Worm (Caenorhabditis elegans) whole organism, young adult: ENCODE measurements around the gene C01G5.9.
A peak's percentile ranks its signal among the peaks of the same experiment; 100 is the strongest.
"Not testable (repeated sequence)": the region's sequence is repeated elsewhere in the genome, so short reads cannot be mapped to it uniquely, and the experiment has no call there.

Experiments used
- B0336.3 ChIP-seq: fragments of 200-800 bp; sonication (Bioruptor generic); IDR thresholded peaks from 2 replicates; pipeline ENCODE4 v1.3.6; 2022; ENCODE audit warnings: missing genetic modification characterization, missing compliant biosample characterization
- C17E4.6 ChIP-seq: fragments of 200-800 bp; sonication (Bioruptor generic); IDR thresholded peaks from 2 replicates; pipeline ENCODE4 v1.3.6; 2022; ENCODE audit warnings: missing genetic modification reagents, missing genetic modification characterization, missing compliant biosample characterization
- T07F8.4 ChIP-seq: sonication (generic microtip); optimal IDR thresholded peaks from 2 replicates; lab custom pipeline; 2016; ENCODE audit warnings: mild to moderate bottlenecking, missing genetic modification characterization, moderate library complexity, missing compliant biosample characterization
- T26A5.8 ChIP-seq: sonication (generic microtip); optimal IDR thresholded peaks from 2 replicates; lab custom pipeline; 2016; ENCODE audit warnings: missing genetic modification characterization, missing compliant biosample characterization
- Y53G8AR.9 ChIP-seq: fragments of 200-800 bp; sonication (Bioruptor generic); conservative IDR thresholded peaks from 2 replicates; pipeline ENCODE4 v1.3.6; 2022; ENCODE audit warnings: missing genetic modification reagents, missing genetic modification characterization, missing compliant biosample characterization
- Y95B8A.8 ChIP-seq: fragments of 200-800 bp; sonication (Bioruptor generic); IDR thresholded peaks from 2 replicates; pipeline ENCODE4 v1.3.6; 2022; ENCODE audit warnings: missing genetic modification reagents, missing genetic modification characterization, missing compliant biosample characterization
- aptf-2 ChIP-seq: fragments of 200-800 bp; sonication (Bioruptor generic); conservative IDR thresholded peaks from 2 replicates; pipeline ENCODE4 v1.3.6; 2022; ENCODE audit warnings: missing genetic modification reagents, missing genetic modification characterization, missing compliant biosample characterization
- athp-1 ChIP-seq: sonication (generic microtip); optimal IDR thresholded peaks from 2 replicates; lab custom pipeline; 2017; ENCODE audit warnings: mild to moderate bottlenecking, missing genetic modification characterization, missing compliant biosample characterization
- attf-3 ChIP-seq: fragments of 200-800 bp; sonication (Bioruptor generic); conservative IDR thresholded peaks from 2 replicates; pipeline ENCODE4 v1.3.6; 2022; ENCODE audit warnings: missing genetic modification reagents, missing genetic modification characterization, missing compliant biosample characterization
- attf-5 ChIP-seq: fragments of 200-800 bp; sonication (Bioruptor generic); optimal IDR thresholded peaks from 2 replicates; lab custom pipeline; 2018; ENCODE audit warnings: mild to moderate bottlenecking, missing genetic modification characterization, missing compliant biosample characterization
- bed-1 ChIP-seq: fragments of 200-800 bp; sonication (Bioruptor generic); IDR thresholded peaks from 2 replicates; pipeline ENCODE4 v1.3.6; 2022; ENCODE audit warnings: missing genetic modification reagents, missing genetic modification characterization, missing compliant biosample characterization
- cebp-1 ChIP-seq, 2 experiments: fragments of 200-800 bp in 1 of 2; sonication (Bioruptor generic) in 1 of 2; sonication (generic microtip) in 1 of 2; IDR thresholded peaks in 1 of 2; optimal IDR thresholded peaks in 1 of 2; 2 replicates each; pipeline versions ENCODE4 v1.3.6 to Lab custom; 2017 to 2022; ENCODE audit warnings: missing compliant biosample characterization in 2 of 2, missing genetic modification characterization in 2 of 2, mild to moderate bottlenecking in 1 of 2, missing genetic modification reagents in 1 of 2, moderate library complexity in 1 of 2
- ceh-27 ChIP-seq: fragments of 200-800 bp; sonication (Bioruptor generic); optimal IDR thresholded peaks from 2 replicates; lab custom pipeline; 2018; ENCODE audit warnings: mild to moderate bottlenecking, missing genetic modification characterization, moderate library complexity, missing compliant biosample characterization
- ceh-58 ChIP-seq: fragments of 200-800 bp; sonication (Bioruptor generic); IDR thresholded peaks from 2 replicates; pipeline ENCODE4 v1.3.6; 2022; ENCODE audit warnings: missing genetic modification characterization, missing compliant biosample characterization
- ceh-91 ChIP-seq: fragments of 200-800 bp; sonication (Bioruptor generic); IDR thresholded peaks from 2 replicates; pipeline ENCODE4 v1.3.6; 2022; ENCODE audit warnings: missing genetic modification reagents, missing genetic modification characterization, missing compliant biosample characterization
- egrh-3 ChIP-seq: fragments of 200-800 bp; sonication (Bioruptor generic); IDR thresholded peaks from 2 replicates; pipeline ENCODE4 v1.3.6; 2022; ENCODE audit warnings: missing genetic modification reagents, missing genetic modification characterization, missing compliant biosample characterization
- hmg-1.2 ChIP-seq: fragments of 200-800 bp; sonication (Bioruptor generic); IDR thresholded peaks from 2 replicates; pipeline ENCODE4 v1.3.6; 2022; ENCODE audit warnings: missing genetic modification reagents, missing genetic modification characterization, missing compliant biosample characterization
- hsf-1 ChIP-seq: fragments of 200-800 bp; sonication (Bioruptor generic); IDR thresholded peaks from 2 replicates; pipeline ENCODE4 v1.3.6; 2022; ENCODE audit warnings: missing genetic modification reagents, missing genetic modification characterization, missing compliant biosample characterization
- lag-1 ChIP-seq: fragments of 200-800 bp; sonication (Bioruptor generic); IDR thresholded peaks from 2 replicates; pipeline ENCODE4 v1.3.6; 2022; ENCODE audit warnings: missing genetic modification reagents, missing genetic modification characterization, missing compliant biosample characterization
- let-526 ChIP-seq: fragments of 200-800 bp; sonication (Bioruptor generic); IDR thresholded peaks from 2 replicates; pipeline ENCODE4 v1.3.6; 2022; ENCODE audit warnings: missing genetic modification reagents, missing genetic modification characterization, missing compliant biosample characterization
- lir-1 ChIP-seq: fragments of 200-800 bp; sonication (Bioruptor generic); conservative IDR thresholded peaks from 2 replicates; pipeline ENCODE4 v1.3.6; 2022; ENCODE audit warnings: missing genetic modification reagents, missing genetic modification characterization, missing compliant biosample characterization
- lsy-27 ChIP-seq: sonication (generic microtip); optimal IDR thresholded peaks from 2 replicates; lab custom pipeline; 2017; ENCODE audit warnings: missing genetic modification characterization, mild to moderate bottlenecking, missing compliant biosample characterization, antibody characterized with exemption, missing genotype, borderline replicate concordance; ENCODE audit not compliant: insufficient read depth
- madf-6 ChIP-seq: fragments of 200-800 bp; sonication (Bioruptor generic); IDR thresholded peaks from 2 replicates; pipeline ENCODE4 v1.3.6; 2022; ENCODE audit warnings: missing genetic modification reagents, missing genetic modification characterization, missing compliant biosample characterization
- nfyb-1 ChIP-seq: fragments of 200-800 bp; sonication (Bioruptor generic); IDR thresholded peaks from 2 replicates; pipeline ENCODE4 v1.3.6; 2022; ENCODE audit warnings: missing genetic modification reagents, missing genetic modification characterization, missing compliant biosample characterization
- rec-8 ChIP-seq, 2 experiments: sonication (generic microtip); optimal IDR thresholded peaks; 2 replicates each; lab custom pipeline; 2016; ENCODE audit warnings: mild to moderate bottlenecking in 2 of 2, missing genetic modification characterization in 2 of 2, missing genetic modification reagents in 2 of 2, missing genotype in 2 of 2, missing biosample characterization in 1 of 2, missing compliant biosample characterization in 1 of 2, moderate library complexity in 1 of 2
- repo-1 ChIP-seq: sonication (generic microtip); optimal IDR thresholded peaks from 2 replicates; lab custom pipeline; 2017; ENCODE audit warnings: mild to moderate bottlenecking, missing genetic modification characterization, missing compliant biosample characterization
- rpc-1 ChIP-seq, 2 experiments: fragments of 150-350 bp in 1 of 2; sonication (generic microtip) in 1 of 2; optimal IDR thresholded peaks; 2 replicates each; lab custom pipeline; 2014 to 2018; ENCODE audit warnings: missing biosample characterization in 1 of 2, missing genetic modification characterization in 1 of 2, missing genetic modification reagents in 1 of 2, missing genotype in 1 of 2
- sdz-38 ChIP-seq: sonication (generic microtip); optimal IDR thresholded peaks from 2 replicates; lab custom pipeline; 2016; ENCODE audit warnings: missing genotype, missing genetic modification characterization, missing compliant biosample characterization
- snpc-3.4 ChIP-seq: sonication (generic microtip); optimal IDR thresholded peaks from 2 replicates; lab custom pipeline; 2017; ENCODE audit warnings: missing genetic modification characterization, mild to moderate bottlenecking, missing compliant biosample characterization, antibody characterized with exemption, moderate library complexity, missing genotype, missing genetic modification reagents
- snpc-4 ChIP-seq, 5 experiments: fragments of 150-350 bp in 1 of 5; sonication (generic microtip) in 4 of 5; optimal IDR thresholded peaks; 2 replicates each; lab custom pipeline; 2014 to 2018; ENCODE audit warnings: missing genetic modification characterization in 5 of 5, missing biosample characterization in 3 of 5, antibody characterized with exemption in 2 of 5, mild to moderate bottlenecking in 2 of 5, missing compliant biosample characterization in 2 of 5, missing genotype in 2 of 5, moderate library complexity in 2 of 5, missing genetic modification reagents in 1 of 5
- somi-1 ChIP-seq: fragments of 200-800 bp; sonication (Bioruptor generic); optimal IDR thresholded peaks from 2 replicates; lab custom pipeline; 2018; ENCODE audit warnings: mild to moderate bottlenecking, missing genetic modification characterization, missing compliant biosample characterization
- tbx-9 ChIP-seq: sonication (generic microtip); optimal IDR thresholded peaks from 2 replicates; lab custom pipeline; 2016; ENCODE audit warnings: borderline replicate concordance, missing genetic modification characterization, inconsistent platforms, missing compliant biosample characterization
- ztf-22 ChIP-seq: fragments of 200-800 bp; sonication (Bioruptor generic); optimal IDR thresholded peaks from 2 replicates; lab custom pipeline; 2018; ENCODE audit warnings: mild to moderate bottlenecking, missing genetic modification characterization, moderate library complexity, missing compliant biosample characterization

Gene C01G5.9

ce11 chrIV:6548609-6549008, 28.9 kb downstream of the C01G5.9 start, which contains the start of gene fan-1 (continued):
- TF ChIP-seq hsf-1 (no peak), let-526 (GFP tag; lab: Robert Waterston, UW) (no peak), sdz-38 (tag; lab: Kevin White, UChicago) (no peak), ceh-91 (no peak), rpc-1 (optimal IDR thresholded peaks at IDR 0.05; lab: Kevin White, UChicago) (no peak), rpc-1 (tag; optimal IDR thresholded peaks at IDR 0.05; lab: Kevin White, UChicago) (no peak), tbx-9 (tag; lab: Kevin White, UChicago) (no peak), cebp-1 (GFP tag; IDR thresholded peaks at IDR 0.05; lab: Robert Waterston, UW) (no peak), cebp-1 (tag; optimal IDR thresholded peaks at IDR 0.05; lab: Kevin White, UChicago) (peak; percentile 37), rec-8 (tag; optimal IDR thresholded peaks at IDR 0.05; lab: Kevin White, UChicago) (no peak), T07F8.4 (tag; lab: Kevin White, UChicago) (no peak), hmg-1.2 (GFP tag; lab: Robert Waterston, UW) (peak; percentile 88), attf-5 (GFP tag; lab: Kevin White, UChicago) (no peak), Y95B8A.8 (GFP tag; lab: Robert Waterston, UW) (no peak), T26A5.8 (no peak), snpc-3.4 (tag; lab: Kevin White, UChicago) (peak; percentile 37), ceh-58 (GFP tag; lab: Robert Waterston, UW) (no peak), lag-1 (GFP tag; lab: Robert Waterston, UW) (no peak), bed-1 (GFP tag; lab: Robert Waterston, UW) (no peak), somi-1 (GFP tag; lab: Kevin White, UChicago) (no peak), attf-3 (GFP tag; lab: Robert Waterston, UW) (no peak)

- TF ChIP-seq rpc-1 (optimal IDR thresholded peaks at IDR 0.05; lab: Kevin White, UChicago); snpc-4 (GFP tag; optimal IDR thresholded peaks at IDR 0.05; lab: Kevin White, UChicago): not testable (repeated sequence)
- TF ChIP-seq rpc-1 (tag; optimal IDR thresholded peaks at IDR 0.05; lab: Kevin White, UChicago) (peak; percentile 57), snpc-4 (tag; optimal IDR thresholded peaks at IDR 0.05; lab: Kevin White, UChicago) (peak in 1 of 4 experiments; percentile 5)
Observed at ce11 chrIV:6551359-6552031, 31.8 kb downstream of the C01G5.9 start.

ce11 chrIV:6552036-6552435, 32.3 kb downstream of the C01G5.9 start:
- TF ChIP-seq madf-6 (GFP tag; lab: Robert Waterston, UW) (0 out of 2 replicates have a peak, but pooled peaks have one; percentile 29), hmg-1.2 (GFP tag; lab: Robert Waterston, UW) (0 out of 2 replicates have a peak, but pooled peaks have one; percentile 12), snpc-4 (GFP tag; optimal IDR thresholded peaks at IDR 0.05; lab: Kevin White, UChicago) (no peak), snpc-4 (tag; optimal IDR thresholded peaks at IDR 0.05; lab: Kevin White, UChicago) (peak in 1 of 4 experiments; percentile 9), ceh-27 (GFP tag; lab: Kevin White, UChicago) (no peak), Y95B8A.8 (GFP tag; lab: Robert Waterston, UW) (0 out of 2 replicates have a peak, but pooled peaks have one; percentile 22), aptf-2 (GFP tag; lab: Robert Waterston, UW) (no peak), C17E4.6 (GFP tag; lab: Robert Waterston, UW) (no peak), cebp-1 (GFP tag; IDR thresholded peaks at IDR 0.05; lab: Robert Waterston, UW) (no peak), cebp-1 (tag; optimal IDR thresholded peaks at IDR 0.05; lab: Kevin White, UChicago) (peak; percentile 27), lsy-27 (tag; lab: Kevin White, UChicago) (no peak), hsf-1 (0 out of 2 replicates have a peak, but pooled peaks have one; percentile 10), egrh-3 (GFP tag; lab: Robert Waterston, UW) (no peak), B0336.3 (peak; percentile 48; the same call in 1 of the 2 replicates), lir-1 (GFP tag; lab: Robert Waterston, UW) (no peak), Y53G8AR.9 (GFP tag; lab: Robert Waterston, UW) (0 out of 2 replicates have a peak, but pooled peaks have one; percentile 23), repo-1 (tag; lab: Kevin White, UChicago) (peak; percentile 56), athp-1 (tag; lab: Kevin White, UChicago) (no peak), nfyb-1 (GFP tag; lab: Robert Waterston, UW) (0 out of 2 replicates have a peak, but pooled peaks have one; percentile 7), ztf-22 (GFP tag; lab: Kevin White, UChicago) (peak; percentile 6)
